Worm (Caenorhabditis elegans): Measurements from ENCODE around the gene C03B1.3.

- TF ChIP-seq snpc-4 (tag; optimal IDR thresholded peaks at IDR 0.05) (no peak), unc-62 (GFP tag; optimal IDR thresholded peaks at IDR 0.05) (no peak)
Observed at ce11 chrX:6337338-6337737, 28.5 kb upstream of the C03B1.3 start.
